Worm (Caenorhabditis elegans): ENCODE measurements around the gene cal-5.

- no peak for TF ChIP-seq flt-1 (GFP tag; IDR thresholded peaks at IDR 0.05)
- no peak for TF ChIP-seq cog-1 (tag; optimal IDR thresholded peaks at IDR 0.05)
- TF ChIP-seq ref-1 (GFP tag; conservative IDR thresholded peaks at IDR 0.05) = no peak
- no peak for TF ChIP-seq ztf-29 (GFP tag; IDR thresholded peaks at IDR 0.05)
- no peak for TF ChIP-seq med-1 (GFP tag; optimal IDR thresholded peaks at IDR 0.05; ENCODE audit: insufficient read depth)
- TF ChIP-seq tab-1 (GFP tag; IDR thresholded peaks at IDR 0.05) = no peak
Observed at ce11 chrX:5059163-5059562, 18.6 kb downstream of the cal-5 start, which contains the start of gene C24H10.4.
